Worm (Caenorhabditis elegans) whole organism, L4 larva: ENCODE data around the gene srt-70.

Experiments
- D1046.2 ChIP-seq: fragments of 200-800 bp; sonication (Bioruptor generic); IDR thresholded peaks from 2 replicates; pipeline ENCODE4 v1.3.6; 2022; ENCODE audit warnings: missing genetic modification characterization, missing compliant biosample characterization
- F10B5.3 ChIP-seq: sonication (generic microtip); optimal IDR thresholded peaks from 2 replicates; lab custom pipeline; 2016; ENCODE audit warnings: mild to moderate bottlenecking, missing genetic modification characterization, missing compliant biosample characterization
- F37D6.2 ChIP-seq: sonication (generic microtip); optimal IDR thresholded peaks from 2 replicates; lab custom pipeline; 2016; ENCODE audit warnings: mild to moderate bottlenecking, missing genetic modification characterization, missing compliant biosample characterization
- R02D3.7 ChIP-seq: fragments of 150-350 bp; sonication (generic microtip); optimal IDR thresholded peaks from 3 replicates; lab custom pipeline; 2014; ENCODE audit warnings: missing biosample characterization, missing genetic modification characterization
- T20F7.1 ChIP-seq: fragments of 200-800 bp; sonication (Bioruptor generic); optimal IDR thresholded peaks from 2 replicates; lab custom pipeline; 2018; ENCODE audit warnings: mild to moderate bottlenecking, missing genetic modification characterization, missing compliant biosample characterization
- T26A8.4 ChIP-seq: fragments of 200-800 bp; sonication (Bioruptor generic); IDR thresholded peaks from 2 replicates; pipeline ENCODE4 v1.3.6; 2022; ENCODE audit warnings: missing genetic modification characterization, missing compliant biosample characterization
- Y105C5A.15 ChIP-seq: fragments of 200-800 bp; sonication (Bioruptor generic); IDR thresholded peaks from 2 replicates; pipeline ENCODE4 v1.3.6; 2022; ENCODE audit warnings: missing genetic modification characterization, missing compliant biosample characterization
- Y5F2A.4 ChIP-seq: fragments of 200-800 bp; sonication (Bioruptor generic); optimal IDR thresholded peaks from 2 replicates; lab custom pipeline; 2018; ENCODE audit warnings: mild to moderate bottlenecking, missing genetic modification characterization, missing compliant biosample characterization
- Y75B8A.6 ChIP-seq: fragments of 200-800 bp; sonication (Bioruptor generic); IDR thresholded peaks from 2 replicates; pipeline ENCODE4 v1.3.6; 2022; ENCODE audit warnings: missing genetic modification reagents, missing genetic modification characterization, missing compliant biosample characterization
- ZK546.5 ChIP-seq, 2 experiments: sonication (generic microtip); optimal IDR thresholded peaks; 2 replicates each; lab custom pipeline; 2017; ENCODE audit warnings: missing biosample characterization in 2 of 2, missing genetic modification characterization in 2 of 2
- ama-1 ChIP-seq: fragments of 150-350 bp; optimal IDR thresholded peaks from 2 replicates; lab custom pipeline; 2014; ENCODE audit warnings: inconsistent platforms, mixed read lengths
- arid-1 ChIP-seq: fragments of 200-800 bp; sonication (Bioruptor generic); conservative IDR thresholded peaks from 2 replicates; pipeline ENCODE4 v1.3.6; 2022; ENCODE audit warnings: missing genetic modification reagents, missing genetic modification characterization, missing compliant biosample characterization
- attf-4 ChIP-seq: sonication (generic microtip); optimal IDR thresholded peaks from 3 replicates; lab custom pipeline; 2017; ENCODE audit warnings: missing biosample characterization, missing genetic modification characterization
- ceh-28 ChIP-seq: fragments of 150-350 bp; optimal IDR thresholded peaks from 2 replicates; lab custom pipeline; 2014; ENCODE audit warnings: missing biosample characterization, missing genetic modification reagents, missing genetic modification characterization
- ces-1 ChIP-seq: fragments of 150-350 bp; sonication (generic microtip); optimal IDR thresholded peaks from 4 replicates; lab custom pipeline; 2014; ENCODE audit warnings: missing biosample characterization, missing genetic modification reagents, missing genetic modification characterization
- cey-2 ChIP-seq: sonication (generic microtip); optimal IDR thresholded peaks from 3 replicates; lab custom pipeline; 2017; ENCODE audit warnings: missing genetic modification characterization, mild to moderate bottlenecking, missing compliant biosample characterization, antibody characterized with exemption, borderline replicate concordance; ENCODE audit not compliant: insufficient read depth
- dmd-8 ChIP-seq: fragments of 200-800 bp; sonication (Bioruptor generic); IDR thresholded peaks from 2 replicates; pipeline ENCODE4 v1.3.6; 2022; ENCODE audit warnings: missing genetic modification characterization, missing compliant biosample characterization
- dpl-1 ChIP-seq: fragments of 150-350 bp; optimal IDR thresholded peaks from 2 replicates; lab custom pipeline; 2014; ENCODE audit warnings: missing biosample characterization, missing genetic modification reagents, missing genetic modification characterization
- duxl-1 ChIP-seq: sonication (generic microtip); optimal IDR thresholded peaks from 2 replicates; lab custom pipeline; 2016; ENCODE audit warnings: mild to moderate bottlenecking, missing genetic modification characterization, moderate library complexity, missing compliant biosample characterization; ENCODE audit not compliant: poor library complexity
- gei-8 ChIP-seq: fragments of 200-800 bp; sonication (Bioruptor generic); optimal IDR thresholded peaks from 2 replicates; lab custom pipeline; 2018; ENCODE audit warnings: mild to moderate bottlenecking, missing genetic modification characterization, missing compliant biosample characterization
- hif-1 ChIP-seq, 2 experiments: sonication (generic microtip); optimal IDR thresholded peaks; 2 replicates each; lab custom pipeline; 2016 to 2017; ENCODE audit warnings: missing compliant biosample characterization in 2 of 2, missing genetic modification characterization in 2 of 2, missing genetic modification reagents in 2 of 2, missing genotype in 2 of 2, mild to moderate bottlenecking in 1 of 2
- hlh-11 ChIP-seq: fragments of 200-800 bp; sonication (Bioruptor generic); optimal IDR thresholded peaks from 2 replicates; lab custom pipeline; 2018; ENCODE audit warnings: mild to moderate bottlenecking, missing genetic modification characterization, missing compliant biosample characterization
- hmg-1.1 ChIP-seq: fragments of 200-800 bp; sonication (Bioruptor generic); IDR thresholded peaks from 2 replicates; pipeline ENCODE4 v1.3.6; 2022; ENCODE audit warnings: missing genetic modification reagents, missing genetic modification characterization, missing compliant biosample characterization
- jun-1 ChIP-seq: fragments of 150-350 bp; optimal IDR thresholded peaks from 2 replicates; lab custom pipeline; 2014; ENCODE audit warnings: missing biosample characterization, missing genetic modification reagents, missing genetic modification characterization
- lin-13 ChIP-seq: fragments of 150-350 bp; optimal IDR thresholded peaks from 2 replicates; lab custom pipeline; 2014; ENCODE audit warnings: missing biosample characterization, missing genetic modification reagents, missing genetic modification characterization
- lin-15B ChIP-seq: fragments of 150-350 bp; sonication (generic microtip); optimal IDR thresholded peaks from 3 replicates; lab custom pipeline; 2014; ENCODE audit warnings: missing biosample characterization, missing genetic modification characterization
- lin-29 ChIP-seq: fragments of 200-800 bp; sonication (Bioruptor generic); IDR thresholded peaks from 2 replicates; pipeline ENCODE4 v1.3.6; 2022; ENCODE audit warnings: missing genetic modification reagents, missing genetic modification characterization, missing compliant biosample characterization
- lin-38 ChIP-seq: fragments of 200-800 bp; sonication (Bioruptor generic); IDR thresholded peaks from 2 replicates; pipeline ENCODE4 v1.3.6; 2022; ENCODE audit warnings: missing genetic modification reagents, missing genetic modification characterization, missing compliant biosample characterization
- lir-3 ChIP-seq: sonication (generic microtip); optimal IDR thresholded peaks from 2 replicates; lab custom pipeline; 2016; ENCODE audit warnings: mild to moderate bottlenecking, missing genetic modification characterization, missing compliant biosample characterization
- lsy-2 ChIP-seq, 2 experiments: fragments of 150-350 bp in 1 of 2; sonication (generic microtip) in 1 of 2; optimal IDR thresholded peaks; 2 replicates each; lab custom pipeline; 2014 to 2017; ENCODE audit warnings: missing biosample characterization in 2 of 2, missing genetic modification characterization in 2 of 2
- madf-5 ChIP-seq, 2 experiments: fragments of 200-800 bp; sonication (Bioruptor generic); IDR thresholded peaks; 2 replicates each; pipeline ENCODE4 v1.3.6; 2022; ENCODE audit warnings: missing compliant biosample characterization in 2 of 2, missing genetic modification characterization in 2 of 2
- madf-9 ChIP-seq: fragments of 200-800 bp; sonication (Bioruptor generic); conservative IDR thresholded peaks from 2 replicates; pipeline ENCODE4 v1.3.6; 2022; ENCODE audit warnings: missing genetic modification reagents, missing genetic modification characterization, missing compliant biosample characterization
- mdl-1 ChIP-seq, 2 experiments: fragments of 150-350 bp in 1 of 2; sonication (generic microtip) in 1 of 2; optimal IDR thresholded peaks; 2 replicates each; lab custom pipeline; 2014 to 2017; ENCODE audit warnings: missing biosample characterization in 2 of 2, missing genetic modification characterization in 2 of 2
- mes-2 ChIP-seq: sonication (generic microtip); optimal IDR thresholded peaks from 2 replicates; lab custom pipeline; 2016; ENCODE audit warnings: missing genotype, mild to moderate bottlenecking, missing genetic modification characterization, missing compliant biosample characterization; ENCODE audit not compliant: poor library complexity, severe bottlenecking
- nhr-10 ChIP-seq: fragments of 150-350 bp; optimal IDR thresholded peaks from 2 replicates; lab custom pipeline; 2014; ENCODE audit warnings: missing biosample characterization, missing genetic modification characterization
- nhr-11 ChIP-seq: fragments of 150-350 bp; optimal IDR thresholded peaks from 2 replicates; lab custom pipeline; 2014; ENCODE audit warnings: missing biosample characterization, missing genetic modification characterization
- nhr-28 ChIP-seq: fragments of 150-350 bp; optimal IDR thresholded peaks from 2 replicates; lab custom pipeline; 2014; ENCODE audit warnings: missing biosample characterization, missing genetic modification characterization
- nhr-77 ChIP-seq: fragments of 150-350 bp; optimal IDR thresholded peaks from 2 replicates; lab custom pipeline; 2014; ENCODE audit warnings: missing biosample characterization, missing genetic modification characterization
- pha-4 ChIP-seq, 2 experiments: fragments of 150-350 bp in 1 of 2; fragments of 200-800 bp in 1 of 2; sonication (Bioruptor generic) in 1 of 2; IDR thresholded peaks in 1 of 2; optimal IDR thresholded peaks in 1 of 2; 2 replicates each; pipeline versions ENCODE4 v1.3.6 to Lab custom; 2014 to 2022; ENCODE audit warnings: missing genetic modification characterization in 2 of 2, missing genetic modification reagents in 2 of 2, missing biosample characterization in 1 of 2, missing compliant biosample characterization in 1 of 2
- rbr-2 ChIP-seq: sonication (generic microtip); optimal IDR thresholded peaks from 2 replicates; lab custom pipeline; 2016; ENCODE audit warnings: missing genotype, missing genetic modification characterization, missing compliant biosample characterization
- set-16 ChIP-seq: fragments of 200-800 bp; sonication (Bioruptor generic); IDR thresholded peaks from 2 replicates; pipeline ENCODE4 v1.3.6; 2022; ENCODE audit warnings: missing genetic modification reagents, missing genetic modification characterization, missing compliant biosample characterization
- skn-1 ChIP-seq: fragments of 150-350 bp; optimal IDR thresholded peaks from 2 replicates; lab custom pipeline; 2014; ENCODE audit warnings: missing biosample characterization, missing genetic modification characterization
- spr-1 ChIP-seq: sonication (generic microtip); optimal IDR thresholded peaks from 2 replicates; lab custom pipeline; 2016; ENCODE audit warnings: mild to moderate bottlenecking, missing genetic modification characterization, missing compliant biosample characterization
- tag-97 ChIP-seq: fragments of 200-800 bp; sonication (Bioruptor generic); IDR thresholded peaks from 2 replicates; pipeline ENCODE4 v1.3.6; 2022; ENCODE audit warnings: missing genetic modification characterization, missing compliant biosample characterization
- unc-130 ChIP-seq: sonication (generic microtip); optimal IDR thresholded peaks from 2 replicates; lab custom pipeline; 2016; ENCODE audit warnings: missing genetic modification reagents, missing genetic modification characterization, missing compliant biosample characterization

Gene srt-70

ce11 chrV:5274974-5275373, 15.6 kb upstream of the srt-70 start (continued):
- no peak for TF ChIP-seq Y75B8A.6 (GFP tag; lab: Robert Waterston, UW)
- TF ChIP-seq tag-97 (GFP tag; lab: Robert Waterston, UW) = no peak
- TF ChIP-seq nhr-77 (tag; lab: Kevin White, UChicago) = no peak
- no peak for TF ChIP-seq ama-1
- no peak for TF ChIP-seq ces-1 (GFP tag; lab: Kevin White, UChicago)
- peak in 1 of 2 experiments; percentile 34 for TF ChIP-seq mdl-1 (tag; optimal IDR thresholded peaks at IDR 0.05; lab: Kevin White, UChicago)
- TF ChIP-seq lsy-2 (tag; optimal IDR thresholded peaks at IDR 0.05; lab: Kevin White, UChicago) = peak in 1 of 2 experiments; percentile 72
- peak; percentile 77 for TF ChIP-seq lin-38
- peak; percentile 13; the same call in 1 of the 2 replicates for TF ChIP-seq T26A8.4
- peak; percentile 30 for TF ChIP-seq duxl-1 (tag; lab: Kevin White, UChicago)
- TF ChIP-seq lin-13 (GFP tag; lab: Kevin White, UChicago) = no peak
- TF ChIP-seq skn-1 (tag; lab: Kevin White, UChicago) = no peak
- no peak for TF ChIP-seq hif-1 (tag; optimal IDR thresholded peaks at IDR 0.05; lab: Kevin White, UChicago)
- peak; percentile 70 for TF ChIP-seq mes-2 (tag; lab: Kevin White, UChicago)
- TF ChIP-seq gei-8 = no peak
- TF ChIP-seq pha-4 (GFP tag; IDR thresholded peaks at IDR 0.05; lab: Robert Waterston, UW) = no peak
- no peak for TF ChIP-seq pha-4 (tag; optimal IDR thresholded peaks at IDR 0.05; lab: Kevin White, UChicago)
- no peak for TF ChIP-seq Y105C5A.15 (GFP tag; lab: Robert Waterston, UW)
- TF ChIP-seq lin-15B = no peak
- TF ChIP-seq arid-1 = no peak
- TF ChIP-seq T20F7.1 (GFP tag; lab: Kevin White, UChicago) = no peak
- no peak for TF ChIP-seq madf-9 (GFP tag; lab: Robert Waterston, UW)
- TF ChIP-seq attf-4 (tag; lab: Kevin White, UChicago) = no peak
- no peak for TF ChIP-seq madf-5 (GFP tag; IDR thresholded peaks at IDR 0.05; lab: Robert Waterston, UW)
- TF ChIP-seq set-16 (GFP tag; lab: Robert Waterston, UW) = no peak
- no peak for TF ChIP-seq nhr-10 (tag; lab: Kevin White, UChicago)
- TF ChIP-seq F37D6.2 = peak; percentile 25
- TF ChIP-seq spr-1 = no peak
- TF ChIP-seq jun-1 = no peak
- peak; percentile 35 for TF ChIP-seq hmg-1.1 (GFP tag; lab: Robert Waterston, UW)
- TF ChIP-seq lir-3 (tag; lab: Kevin White, UChicago) = no peak
- TF ChIP-seq lin-29 (GFP tag; lab: Robert Waterston, UW) = no peak
- no peak for TF ChIP-seq dmd-8
- no peak for TF ChIP-seq R02D3.7 (tag; lab: Kevin White, UChicago)
- TF ChIP-seq dpl-1 (GFP tag; lab: Kevin White, UChicago) = peak; percentile 66
- no peak for TF ChIP-seq nhr-11 (tag; lab: Kevin White, UChicago)
- TF ChIP-seq hlh-11 (tag; lab: Kevin White, UChicago) = peak; percentile 36
- peak; percentile 46 for TF ChIP-seq rbr-2 (tag; lab: Kevin White, UChicago)

ce11 chrV:5273770-5274169, 14.4 kb upstream of the srt-70 start, which contains the start of gene natc-2:
natc-2 (plus strand) TSS chrV:5274070.
- TF ChIP-seq cey-2 (tag; lab: Kevin White, UChicago) = no peak
- no peak for TF ChIP-seq gei-8
- TF ChIP-seq unc-130 = no peak
- no peak for TF ChIP-seq Y5F2A.4 (GFP tag; lab: Kevin White, UChicago)
- no peak for TF ChIP-seq F10B5.3 (tag; lab: Kevin White, UChicago)
- no peak for TF ChIP-seq ZK546.5 (tag; optimal IDR thresholded peaks at IDR 0.05; lab: Kevin White, UChicago)
- no peak for TF ChIP-seq ceh-28
- no peak for TF ChIP-seq hmg-1.1 (GFP tag; lab: Robert Waterston, UW)
- no peak for TF ChIP-seq D1046.2
- TF ChIP-seq hif-1 (tag; optimal IDR thresholded peaks at IDR 0.05; lab: Kevin White, UChicago) = no peak
- TF ChIP-seq nhr-28 (tag; lab: Kevin White, UChicago) = no peak
